Worm (Caenorhabditis elegans) whole organism, young adult: ENCODE measurements around the gene C32B5.13.

ENCODE experiments used
- B0019.2 ChIP-seq: fragments of 200-800 bp; sonication (Bioruptor generic); conservative IDR thresholded peaks from 2 replicates; pipeline ENCODE4 v1.3.6; 2022; ENCODE audit warnings: missing genetic modification reagents, missing genetic modification characterization, missing compliant biosample characterization
- B0261.1 ChIP-seq: sonication (generic microtip); optimal IDR thresholded peaks from 2 replicates; lab custom pipeline; 2016; ENCODE audit warnings: mild to moderate bottlenecking, missing genetic modification characterization, moderate library complexity, missing compliant biosample characterization
- B0336.3 ChIP-seq: fragments of 200-800 bp; sonication (Bioruptor generic); IDR thresholded peaks from 2 replicates; pipeline ENCODE4 v1.3.6; 2022; ENCODE audit warnings: missing genetic modification characterization, missing compliant biosample characterization
- F22D6.2 ChIP-seq: sonication (generic microtip); optimal IDR thresholded peaks from 2 replicates; lab custom pipeline; 2016; ENCODE audit warnings: mild to moderate bottlenecking, missing genetic modification characterization, missing compliant biosample characterization
- F49E8.2 ChIP-seq: sonication (generic microtip); optimal IDR thresholded peaks from 3 replicates; lab custom pipeline; 2017; ENCODE audit warnings: missing genetic modification characterization, mild to moderate bottlenecking, missing compliant biosample characterization, antibody characterized with exemption, moderate library complexity; ENCODE audit not compliant: insufficient read depth
- K12H6.12 ChIP-seq: fragments of 200-800 bp; sonication (Bioruptor generic); optimal IDR thresholded peaks from 2 replicates; lab custom pipeline; 2018; ENCODE audit warnings: mild to moderate bottlenecking, missing genetic modification characterization, missing compliant biosample characterization
- T26A5.8 ChIP-seq: sonication (generic microtip); optimal IDR thresholded peaks from 2 replicates; lab custom pipeline; 2016; ENCODE audit warnings: missing genetic modification characterization, missing compliant biosample characterization
- Y79H2A.3 ChIP-seq: fragments of 200-800 bp; sonication (Bioruptor generic); conservative IDR thresholded peaks from 2 replicates; pipeline ENCODE4 v1.3.6; 2022; ENCODE audit warnings: missing genetic modification reagents, missing genetic modification characterization, missing compliant biosample characterization
- Y95B8A.8 ChIP-seq: fragments of 200-800 bp; sonication (Bioruptor generic); IDR thresholded peaks from 2 replicates; pipeline ENCODE4 v1.3.6; 2022; ENCODE audit warnings: missing genetic modification reagents, missing genetic modification characterization, missing compliant biosample characterization
- akir-1 ChIP-seq: fragments of 200-800 bp; sonication (Bioruptor generic); optimal IDR thresholded peaks from 2 replicates; lab custom pipeline; 2018; ENCODE audit warnings: mild to moderate bottlenecking, missing genetic modification characterization, moderate library complexity, missing compliant biosample characterization
- aptf-2 ChIP-seq: fragments of 200-800 bp; sonication (Bioruptor generic); conservative IDR thresholded peaks from 2 replicates; pipeline ENCODE4 v1.3.6; 2022; ENCODE audit warnings: missing genetic modification reagents, missing genetic modification characterization, missing compliant biosample characterization
- atf-7 ChIP-seq: sonication (generic microtip); optimal IDR thresholded peaks from 2 replicates; lab custom pipeline; 2017; ENCODE audit warnings: mild to moderate bottlenecking, missing genetic modification characterization, missing compliant biosample characterization
- athp-1 ChIP-seq: sonication (generic microtip); optimal IDR thresholded peaks from 2 replicates; lab custom pipeline; 2017; ENCODE audit warnings: mild to moderate bottlenecking, missing genetic modification characterization, missing compliant biosample characterization
- attf-3 ChIP-seq: fragments of 200-800 bp; sonication (Bioruptor generic); conservative IDR thresholded peaks from 2 replicates; pipeline ENCODE4 v1.3.6; 2022; ENCODE audit warnings: missing genetic modification reagents, missing genetic modification characterization, missing compliant biosample characterization
- bed-1 ChIP-seq: fragments of 200-800 bp; sonication (Bioruptor generic); IDR thresholded peaks from 2 replicates; pipeline ENCODE4 v1.3.6; 2022; ENCODE audit warnings: missing genetic modification reagents, missing genetic modification characterization, missing compliant biosample characterization
- bed-2 ChIP-seq: fragments of 200-800 bp; sonication (Bioruptor generic); IDR thresholded peaks from 2 replicates; pipeline ENCODE4 v1.3.6; 2022; ENCODE audit warnings: missing genetic modification reagents, missing genetic modification characterization, missing compliant biosample characterization
- ceh-100 ChIP-seq: fragments of 200-800 bp; sonication (Bioruptor generic); IDR thresholded peaks from 2 replicates; pipeline ENCODE4 v1.3.6; 2022; ENCODE audit warnings: missing genetic modification reagents, missing genetic modification characterization, missing compliant biosample characterization
- ceh-40 ChIP-seq: fragments of 200-800 bp; sonication (Bioruptor generic); IDR thresholded peaks from 2 replicates; pipeline ENCODE4 v1.3.6; 2022; ENCODE audit warnings: missing genetic modification characterization, missing compliant biosample characterization
- ceh-58 ChIP-seq: fragments of 200-800 bp; sonication (Bioruptor generic); IDR thresholded peaks from 2 replicates; pipeline ENCODE4 v1.3.6; 2022; ENCODE audit warnings: missing genetic modification characterization, missing compliant biosample characterization
- dpff-1 ChIP-seq: sonication (generic microtip); optimal IDR thresholded peaks from 2 replicates; lab custom pipeline; 2017; ENCODE audit warnings: mild to moderate bottlenecking, missing genetic modification characterization, missing compliant biosample characterization
- efl-1 ChIP-seq: fragments of 150-350 bp; optimal IDR thresholded peaks from 2 replicates; lab custom pipeline; 2014; ENCODE audit warnings: missing biosample characterization, missing genetic modification reagents, missing genetic modification characterization
- ets-4 ChIP-seq: fragments of 200-800 bp; sonication (Bioruptor generic); optimal IDR thresholded peaks from 2 replicates; lab custom pipeline; 2018; ENCODE audit warnings: mild to moderate bottlenecking, missing genetic modification characterization, missing compliant biosample characterization
- gei-17 ChIP-seq: fragments of 200-800 bp; sonication (Bioruptor generic); optimal IDR thresholded peaks from 2 replicates; lab custom pipeline; 2018; ENCODE audit warnings: mild to moderate bottlenecking, missing genetic modification characterization, missing compliant biosample characterization
- hmg-20 ChIP-seq: fragments of 200-800 bp; sonication (Bioruptor generic); IDR thresholded peaks from 2 replicates; pipeline ENCODE4 v1.3.6; 2022; ENCODE audit warnings: missing genetic modification reagents, missing genetic modification characterization, missing compliant biosample characterization
- lin-26 ChIP-seq: fragments of 200-800 bp; sonication (Bioruptor generic); IDR thresholded peaks from 2 replicates; pipeline ENCODE4 v1.3.6; 2022; ENCODE audit warnings: missing genetic modification reagents, missing genetic modification characterization, missing compliant biosample characterization
- madf-3 ChIP-seq: fragments of 200-800 bp; sonication (Bioruptor generic); IDR thresholded peaks from 2 replicates; pipeline ENCODE4 v1.3.6; 2022; ENCODE audit warnings: missing genetic modification reagents, missing genetic modification characterization, missing compliant biosample characterization
- mxl-1 ChIP-seq: sonication (generic microtip); optimal IDR thresholded peaks from 2 replicates; lab custom pipeline; 2016; ENCODE audit warnings: missing genetic modification characterization, missing compliant biosample characterization
- nfyb-1 ChIP-seq: fragments of 200-800 bp; sonication (Bioruptor generic); IDR thresholded peaks from 2 replicates; pipeline ENCODE4 v1.3.6; 2022; ENCODE audit warnings: missing genetic modification reagents, missing genetic modification characterization, missing compliant biosample characterization
- nhr-179 ChIP-seq: sonication (generic microtip); optimal IDR thresholded peaks from 2 replicates; lab custom pipeline; 2016; ENCODE audit warnings: mild to moderate bottlenecking, missing genetic modification characterization, missing compliant biosample characterization
- nhr-27 ChIP-seq: fragments of 200-800 bp; sonication (Bioruptor generic); optimal IDR thresholded peaks from 2 replicates; lab custom pipeline; 2018; ENCODE audit warnings: mild to moderate bottlenecking, missing genetic modification characterization, moderate library complexity, missing compliant biosample characterization
- nhr-80 ChIP-seq: sonication (generic microtip); optimal IDR thresholded peaks from 2 replicates; lab custom pipeline; 2016; ENCODE audit warnings: missing genetic modification characterization, missing compliant biosample characterization
- nhr-90 ChIP-seq: sonication (generic microtip); optimal IDR thresholded peaks from 2 replicates; lab custom pipeline; 2016; ENCODE audit warnings: missing genotype, mild to moderate bottlenecking, missing genetic modification characterization, missing compliant biosample characterization
- pha-4 ChIP-seq: fragments of 150-350 bp; sonication (generic microtip); optimal IDR thresholded peaks from 2 replicates; lab custom pipeline; 2014; ENCODE audit warnings: missing biosample characterization, missing genetic modification reagents, missing genetic modification characterization
- snpc-4 ChIP-seq, 5 experiments: fragments of 150-350 bp in 1 of 5; sonication (generic microtip) in 4 of 5; optimal IDR thresholded peaks; 2 replicates each; lab custom pipeline; 2014 to 2018; ENCODE audit warnings: missing genetic modification characterization in 5 of 5, missing biosample characterization in 3 of 5, antibody characterized with exemption in 2 of 5, mild to moderate bottlenecking in 2 of 5, missing compliant biosample characterization in 2 of 5, missing genotype in 2 of 5, moderate library complexity in 2 of 5, missing genetic modification reagents in 1 of 5
- sptf-2 ChIP-seq: fragments of 200-800 bp; sonication (Bioruptor generic); optimal IDR thresholded peaks from 2 replicates; lab custom pipeline; 2018; ENCODE audit warnings: mild to moderate bottlenecking, missing genetic modification characterization, missing compliant biosample characterization
- zim-3 ChIP-seq: sonication (generic microtip); optimal IDR thresholded peaks from 2 replicates; lab custom pipeline; 2017; ENCODE audit warnings: mild to moderate bottlenecking, missing genetic modification characterization, moderate library complexity, missing compliant biosample characterization
- ztf-18 ChIP-seq: sonication (generic microtip); optimal IDR thresholded peaks from 2 replicates; lab custom pipeline; 2016; ENCODE audit warnings: missing genotype, mild to moderate bottlenecking, missing genetic modification characterization, missing compliant biosample characterization
- ztf-28 ChIP-seq: fragments of 200-800 bp; sonication (Bioruptor generic); IDR thresholded peaks from 2 replicates; pipeline ENCODE4 v1.3.6; 2022; ENCODE audit warnings: missing genetic modification reagents, missing genetic modification characterization, missing compliant biosample characterization

The C32B5.13 gene

ce11 chrII:922778-923177 lies 39.1 kb downstream of the C32B5.13 start:
- TF ChIP-seq nhr-80 (tag; lab: Kevin White, UChicago) (peak; percentile 44), nfyb-1 (GFP tag; lab: Robert Waterston, UW) (no peak)

- TF ChIP-seq Y95B8A.8 (GFP tag; lab: Robert Waterston, UW) (no peak), madf-3 (no peak), akir-1 (no peak), nhr-90 (no peak), B0019.2 (no peak), zim-3 (no peak), B0336.3 (no peak), T26A5.8 (no peak), pha-4 (tag; lab: Kevin White, UChicago) (no peak)
- TF ChIP-seq, all 124 proteins: peak for 0
These were observed 41.5 kb downstream of the C32B5.13 start for ce11 chrII:920326-920725.

- TF ChIP-seq nfyb-1 (GFP tag; lab: Robert Waterston, UW), result no peak
- no peak for TF ChIP-seq efl-1 (GFP tag; lab: Kevin White, UChicago)
- TF ChIP-seq ceh-40 (GFP tag; lab: Robert Waterston, UW), result no peak
- no peak for TF ChIP-seq bed-1 (GFP tag; lab: Robert Waterston, UW)
- TF ChIP-seq F49E8.2 (tag; lab: Kevin White, UChicago), result no peak
- no peak for TF ChIP-seq nhr-179 (tag; lab: Kevin White, UChicago)
- no peak for TF ChIP-seq bed-2
- TF ChIP-seq mxl-1, result no peak
- no peak for TF ChIP-seq ets-4
- TF ChIP-seq gei-17, result no peak
- TF ChIP-seq ceh-58 (GFP tag; lab: Robert Waterston, UW), result no peak
- no peak for TF ChIP-seq atf-7 (tag; lab: Kevin White, UChicago)
These were observed 44.5 kb downstream of the C32B5.13 start, which contains the start of gene fbxc-30 for ce11 chrII:917324-917723. fbxc-30 (plus strand) TSS chrII:917624.

- TF ChIP-seq ceh-100 (GFP tag; lab: Robert Waterston, UW) (no peak), lin-26 (GFP tag; lab: Robert Waterston, UW) (no peak), ztf-28 (GFP tag; lab: Robert Waterston, UW) (no peak), nhr-27 (no peak), nhr-80 (tag; lab: Kevin White, UChicago) (no peak), Y79H2A.3 (no peak), sptf-2 (GFP tag; lab: Kevin White, UChicago) (no peak), hmg-20 (GFP tag; lab: Robert Waterston, UW) (no peak), athp-1 (tag; lab: Kevin White, UChicago) (no peak), snpc-4 (GFP tag; optimal IDR thresholded peaks at IDR 0.05; lab: Kevin White, UChicago) (no peak), snpc-4 (tag; optimal IDR thresholded peaks at IDR 0.05; lab: Kevin White, UChicago) (no peak), attf-3 (GFP tag; lab: Robert Waterston, UW) (no peak), ztf-18 (tag; lab: Kevin White, UChicago) (no peak), B0261.1 (no peak), dpff-1 (tag; lab: Kevin White, UChicago) (no peak), aptf-2 (GFP tag; lab: Robert Waterston, UW) (no peak), K12H6.12 (tag; lab: Kevin White, UChicago) (no peak), F22D6.2 (no peak)
These were observed 46.1 kb downstream of the C32B5.13 start, which contains the start of gene fbxc-29 for ce11 chrII:915780-916179. fbxc-29 (plus strand) TSS chrII:916080.
